Worm (Caenorhabditis elegans): ENCODE data around the gene ikke-1.
A peak's percentile ranks its signal among the peaks of the same experiment; 100 is the strongest.

- TF ChIP-seq snpc-4 (GFP tag; optimal IDR thresholded peaks at IDR 0.05) (no peak), snpc-4 (tag; optimal IDR thresholded peaks at IDR 0.05) (no peak), egl-44 (GFP tag; IDR thresholded peaks at IDR 0.05) (no peak), bed-1 (GFP tag; IDR thresholded peaks at IDR 0.05) (no peak), ceh-100 (GFP tag; IDR thresholded peaks at IDR 0.05) (no peak), aptf-2 (GFP tag; conservative IDR thresholded peaks at IDR 0.05) (no peak), madf-10 (tag; optimal IDR thresholded peaks at IDR 0.05) (no peak), efl-1 (GFP tag; optimal IDR thresholded peaks at IDR 0.05) (peak; percentile 10), ets-4 (GFP tag; optimal IDR thresholded peaks at IDR 0.05) (no peak), snpc-3.4 (tag; optimal IDR thresholded peaks at IDR 0.05) (peak; percentile 50), ama-1 (optimal IDR thresholded peaks at IDR 0.05) (no peak), ama-1 (GFP tag; optimal IDR thresholded peaks at IDR 0.05) (no peak), F33H1.4 (GFP tag; IDR thresholded peaks at IDR 0.05) (no peak)
These were observed 8.5 kb upstream of the ikke-1 start, which contains the start of gene gst-1 for ce11 chrIII:9058959-9059534.
